Worm (Caenorhabditis elegans): Measurements from ENCODE around the gene ZC262.4.

- TF ChIP-seq fkh-10 (GFP tag; optimal IDR thresholded peaks at IDR 0.05): no peak
- no peak for TF ChIP-seq ceh-30 (tag; optimal IDR thresholded peaks at IDR 0.05)
- TF ChIP-seq pha-4 (tag; optimal IDR thresholded peaks at IDR 0.05): no peak
- TF ChIP-seq nhr-11 (tag; optimal IDR thresholded peaks at IDR 0.05): no peak
These were observed 15.8 kb downstream of the ZC262.4 start, which contains the start of gene sas-4 for ce11 chrIII:8318488-8318887.

Measured in whole organism, late embryonic.